Worm (Caenorhabditis elegans): ENCODE results near the gene cox-14.

cox-14 gene

DNA sequence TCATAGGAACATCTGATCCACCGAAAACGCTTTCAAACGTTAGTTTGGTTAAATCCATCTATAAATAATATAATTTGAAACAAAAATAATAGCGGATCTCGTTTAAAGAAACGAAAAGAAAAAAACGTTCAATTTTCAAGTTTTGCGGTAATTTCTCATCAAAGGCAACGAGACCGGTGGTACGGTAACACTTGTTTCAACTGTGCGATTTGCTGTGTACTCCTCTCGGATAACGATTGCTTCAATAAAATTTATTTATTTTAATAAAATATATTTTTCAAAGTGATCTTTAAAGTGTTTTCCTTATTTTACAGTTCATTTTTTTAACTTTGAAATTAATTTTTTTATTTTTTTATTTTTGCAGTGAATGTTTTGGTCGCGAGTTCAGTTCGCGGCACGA lies at the start of gene cox-14, which contains the start of gene rde-4:
Gene cox-14, plus strand, starts transcription at position 356 of the 400 bp plus-strand sequence.
Gene rde-4, minus strand, starts transcription at position 60 of the 400 bp plus-strand sequence.
- TF ChIP-seq lin-15B (tag; optimal IDR thresholded peaks at IDR 0.05): peak; percentile 94
- TF ChIP-seq nhr-25 (tag; optimal IDR thresholded peaks at IDR 0.05): peak; percentile 54
- peak; percentile 90 for TF ChIP-seq lin-39 (tag; optimal IDR thresholded peaks at IDR 0.05)
- TF ChIP-seq nhr-23 (tag; optimal IDR thresholded peaks at IDR 0.05): peak; percentile 94
- no peak for TF ChIP-seq daf-12 (tag; optimal IDR thresholded peaks at IDR 0.05)
- TF ChIP-seq nhr-43 (tag; optimal IDR thresholded peaks at IDR 0.05; ENCODE audit: poor library complexity, severe bottlenecking): peak; percentile 59
- peak; percentile 70 for TF ChIP-seq fkh-10 (GFP tag; optimal IDR thresholded peaks at IDR 0.05)
- peak; percentile 44 for TF ChIP-seq hmg-11 (tag; optimal IDR thresholded peaks at IDR 0.05)
- TF ChIP-seq skn-1 (tag; optimal IDR thresholded peaks at IDR 0.05): peak; percentile 81
- TF ChIP-seq zag-1 (tag; optimal IDR thresholded peaks at IDR 0.05): no peak
- peak; percentile 97 for TF ChIP-seq pha-4 (tag; optimal IDR thresholded peaks at IDR 0.05)
- TF ChIP-seq egl-5 (tag; optimal IDR thresholded peaks at IDR 0.05): peak; percentile 97
- no peak for TF ChIP-seq aly-2 (tag; optimal IDR thresholded peaks at IDR 0.05)
- peak; percentile 97 for TF ChIP-seq nfya-1 (tag; optimal IDR thresholded peaks at IDR 0.05; ENCODE audit: insufficient read depth)
- TF ChIP-seq pqm-1 (tag; optimal IDR thresholded peaks at IDR 0.05): peak; percentile 68
- TF ChIP-seq ceh-82 (tag; optimal IDR thresholded peaks at IDR 0.05): peak; percentile 20
- peak; percentile 15 for TF ChIP-seq ama-1 (optimal IDR thresholded peaks at IDR 0.05)
- TF ChIP-seq nhr-12 (tag; optimal IDR thresholded peaks at IDR 0.05): no peak
- peak; percentile 44 for TF ChIP-seq snpc-4 (tag; optimal IDR thresholded peaks at IDR 0.05)
- no peak for TF ChIP-seq nhr-11 (tag; optimal IDR thresholded peaks at IDR 0.05)
- no peak for TF ChIP-seq ZK546.5 (tag; optimal IDR thresholded peaks at IDR 0.05)

DNA sequence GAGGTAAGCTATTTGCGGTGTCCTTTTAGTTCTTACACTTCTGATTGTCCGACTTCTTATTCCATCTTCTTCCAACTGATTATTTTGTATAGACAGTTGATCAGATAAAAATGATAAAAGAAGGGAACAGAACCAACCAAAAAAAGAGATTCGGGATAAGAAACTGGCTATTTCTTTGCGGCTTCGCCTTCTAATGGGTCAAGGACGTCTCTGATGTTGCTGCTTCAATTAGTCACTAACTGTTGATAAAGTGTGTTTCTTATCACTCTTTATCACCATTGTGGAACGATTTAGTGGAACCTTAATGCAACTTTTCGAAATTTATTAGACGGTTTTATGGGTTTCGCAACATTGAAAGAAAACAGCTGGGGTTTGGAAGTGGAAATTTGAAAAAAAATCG lies 48.5 kb upstream of the cox-14 start:
- TF ChIP-seq nhr-237 (tag; optimal IDR thresholded peaks at IDR 0.05): no peak
- peak in 2 of 3 experiments; percentile 56 to 95 for TF ChIP-seq elt-3 (tag; optimal IDR thresholded peaks at IDR 0.05)
- TF ChIP-seq nhr-25 (tag; optimal IDR thresholded peaks at IDR 0.05): peak; percentile 66
- TF ChIP-seq ZK546.5 (tag; optimal IDR thresholded peaks at IDR 0.05): no peak
- TF ChIP-seq nhr-23 (tag; optimal IDR thresholded peaks at IDR 0.05): peak; percentile 81

ce11 chrIII:10178023-10178422 lies 40.7 kb upstream of the cox-14 start:
- TF ChIP-seq daf-12 (tag; optimal IDR thresholded peaks at IDR 0.05) (no peak), jun-1 (tag; optimal IDR thresholded peaks at IDR 0.05) (no peak), aly-2 (tag; optimal IDR thresholded peaks at IDR 0.05) (no peak), ztf-11 (tag; optimal IDR thresholded peaks at IDR 0.05) (no peak), fkh-10 (GFP tag; optimal IDR thresholded peaks at IDR 0.05) (no peak), ceh-28 (tag; optimal IDR thresholded peaks at IDR 0.05) (no peak), lin-15B (tag; optimal IDR thresholded peaks at IDR 0.05) (no peak), nhr-67 (tag; optimal IDR thresholded peaks at IDR 0.05) (no peak), skn-1 (tag; optimal IDR thresholded peaks at IDR 0.05) (no peak), ama-1 (optimal IDR thresholded peaks at IDR 0.05) (no peak), mml-1 (tag; optimal IDR thresholded peaks at IDR 0.05) (no peak)

ce11 chrIII:10178552-10178951 lies 40.2 kb upstream of the cox-14 start:
- no peak for TF ChIP-seq egl-5 (tag; optimal IDR thresholded peaks at IDR 0.05)
- TF ChIP-seq ceh-82 (tag; optimal IDR thresholded peaks at IDR 0.05): no peak
- TF ChIP-seq mml-1 (tag; optimal IDR thresholded peaks at IDR 0.05): no peak
- no peak for TF ChIP-seq snpc-4 (tag; optimal IDR thresholded peaks at IDR 0.05)
- no peak for TF ChIP-seq eor-1 (tag; optimal IDR thresholded peaks at IDR 0.05)

DNA sequence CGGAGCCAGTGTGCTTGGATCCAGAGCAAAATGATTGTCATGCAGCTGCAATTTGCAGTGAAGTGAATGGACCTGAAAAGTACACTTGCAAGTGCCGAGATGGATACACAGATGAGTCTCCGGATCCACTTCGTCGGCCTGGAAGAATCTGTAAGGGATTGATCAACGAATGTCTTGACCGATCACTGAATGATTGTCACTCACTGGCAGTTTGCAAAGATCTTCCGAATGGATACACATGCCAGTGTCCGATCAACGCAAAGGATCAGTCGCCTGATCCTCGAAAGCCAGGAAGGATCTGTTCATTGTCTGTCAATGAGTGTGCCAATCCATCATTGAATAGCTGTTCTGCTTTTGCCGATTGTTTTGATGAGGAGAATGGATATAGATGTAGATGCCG lies 39.3 kb upstream of the cox-14 start:
- TF ChIP-seq tbx-2 (tag; optimal IDR thresholded peaks at IDR 0.05) (no peak), nhr-12 (tag; optimal IDR thresholded peaks at IDR 0.05) (no peak)

DNA sequence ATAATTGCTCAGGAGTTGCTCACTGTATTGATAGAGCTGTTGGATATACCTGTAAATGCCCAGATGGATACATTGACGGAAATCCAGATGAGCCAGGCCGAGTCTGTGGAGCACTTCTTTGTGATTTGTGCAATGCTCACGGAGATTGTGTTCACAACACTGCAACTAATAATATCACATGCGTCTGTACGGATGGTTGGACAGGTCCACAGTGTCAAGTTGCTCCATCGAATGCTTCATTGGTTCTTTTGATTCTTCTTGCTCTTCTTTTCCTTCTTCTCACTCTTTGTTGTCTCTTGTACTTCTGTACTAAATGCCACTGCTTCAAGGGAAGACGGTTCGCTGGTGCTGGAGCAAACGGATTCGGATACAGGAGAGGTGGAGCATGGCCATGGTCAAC lies 36.9 kb upstream of the cox-14 start:
- TF ChIP-seq sea-2 (GFP tag; optimal IDR thresholded peaks at IDR 0.05): no peak

DNA sequence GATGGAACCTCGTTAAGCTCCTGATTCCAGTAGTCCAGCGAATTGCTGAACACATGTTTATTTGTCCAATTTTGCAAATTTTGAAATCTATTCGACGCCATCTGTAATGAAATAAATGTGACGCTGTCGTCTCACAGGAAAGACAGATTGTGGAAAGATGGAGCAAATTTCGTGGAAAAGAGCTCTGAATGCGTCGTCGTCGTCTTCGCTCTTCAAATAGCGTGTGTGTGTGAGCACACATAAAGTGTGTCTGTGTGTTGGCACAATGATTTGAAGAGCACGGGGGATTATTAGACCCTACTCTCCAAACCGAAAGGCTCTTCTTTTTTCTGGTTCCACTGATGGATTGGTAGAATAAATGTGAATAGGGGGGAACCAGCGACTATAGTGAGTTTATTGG lies 32.6 kb upstream of the cox-14 start, which contains the start of gene unc-47:
Gene unc-47, minus strand, starts transcription at position 101 of the 400 bp plus-strand sequence.
- TF ChIP-seq nhr-77 (tag; optimal IDR thresholded peaks at IDR 0.05): no peak
- TF ChIP-seq nhr-43 (tag; optimal IDR thresholded peaks at IDR 0.05; ENCODE audit: poor library complexity, severe bottlenecking): no peak
- TF ChIP-seq unc-39 (tag; optimal IDR thresholded peaks at IDR 0.05): no peak
- no peak for TF ChIP-seq ceh-9 (tag; optimal IDR thresholded peaks at IDR 0.05)
- TF ChIP-seq lin-39 (tag; optimal IDR thresholded peaks at IDR 0.05): peak; percentile 35
- no peak for TF ChIP-seq nhr-11 (tag; optimal IDR thresholded peaks at IDR 0.05)
- no peak for TF ChIP-seq unc-62 (GFP tag; optimal IDR thresholded peaks at IDR 0.05)
